Fruit fly (Drosophila melanogaster) whole organism, embryonic: ENCODE measurements around the gene Sec63.
A peak's percentile ranks its signal among the peaks of the same experiment; 100 is the strongest.

Source experiments
- Abd-B ChIP-seq: fragments of 200-800 bp; sonication (Bioruptor generic); optimal IDR thresholded peaks from 2 replicates; lab custom pipeline; 2018; ENCODE audit warnings: missing biosample characterization, mild to moderate bottlenecking, missing genetic modification characterization, moderate library complexity
- Aef1 ChIP-seq: fragments of 200-800 bp; sonication (Bioruptor generic); IDR thresholded peaks from 3 replicates; pipeline ENCODE4 v1.3.6; 2022; ENCODE audit warnings: missing biosample characterization, missing genetic modification characterization
- CG10209 ChIP-seq: fragments of 200-800 bp; sonication (Bioruptor generic); optimal IDR thresholded peaks from 3 replicates; lab custom pipeline; 2017; ENCODE audit warnings: missing biosample characterization, mild to moderate bottlenecking, missing genetic modification characterization, missing genetic modification reagents
- CG10431 ChIP-seq: fragments of 200-800 bp; sonication (Bioruptor generic); optimal IDR thresholded peaks from 3 replicates; lab custom pipeline; 2018; ENCODE audit warnings: missing biosample characterization, mild to moderate bottlenecking, missing genetic modification characterization
- CG11560 ChIP-seq: fragments of 200-800 bp; sonication (Bioruptor generic); IDR thresholded peaks from 3 replicates; pipeline ENCODE4 v1.3.6; 2022; ENCODE audit warnings: missing biosample characterization, missing genetic modification characterization
- CG12769 ChIP-seq: fragments of 200-800 bp; sonication (Bioruptor generic); optimal IDR thresholded peaks from 2 replicates; lab custom pipeline; 2019; ENCODE audit warnings: missing biosample characterization, mild to moderate bottlenecking, missing genetic modification characterization, moderate library complexity
- CG14014 ChIP-seq: fragments of 200-800 bp; sonication (Bioruptor generic); IDR thresholded peaks from 2 replicates; pipeline ENCODE4 v1.3.6; 2022; ENCODE audit warnings: missing biosample characterization, missing genetic modification characterization
- CG15011 ChIP-seq: fragments of 200-800 bp; sonication (Bioruptor generic); optimal IDR thresholded peaks from 3 replicates; lab custom pipeline; 2018; ENCODE audit warnings: missing biosample characterization, mild to moderate bottlenecking, missing genetic modification characterization
- CG18262 ChIP-seq: fragments of 200-800 bp; optimal IDR thresholded peaks from 3 replicates; lab custom pipeline; 2019; ENCODE audit warnings: missing biosample characterization, mild to moderate bottlenecking, missing genetic modification characterization, moderate library complexity
- CG18619 ChIP-seq: fragments of 200-800 bp; sonication (Bioruptor generic); optimal IDR thresholded peaks from 3 replicates; lab custom pipeline; 2017; ENCODE audit warnings: missing biosample characterization, mild to moderate bottlenecking, missing genetic modification characterization
- CG2129 ChIP-seq: fragments of 200-800 bp; sonication (Bioruptor generic); IDR thresholded peaks from 2 replicates; pipeline ENCODE4 v1.3.6; 2022; ENCODE audit warnings: missing biosample characterization, missing genetic modification characterization; ENCODE audit not compliant: partially characterized antibody
- CG2202 ChIP-seq: fragments of 200-800 bp; sonication (Bioruptor generic); optimal IDR thresholded peaks from 2 replicates; lab custom pipeline; 2018; ENCODE audit warnings: missing biosample characterization, mild to moderate bottlenecking, missing genetic modification characterization
- CG4707 ChIP-seq: fragments of 200-800 bp; sonication (Bioruptor generic); optimal IDR thresholded peaks from 2 replicates; lab custom pipeline; 2018; ENCODE audit warnings: missing biosample characterization, mild to moderate bottlenecking, missing genetic modification characterization, moderate library complexity
- CG6813 ChIP-seq: fragments of 200-800 bp; sonication (Bioruptor generic); optimal IDR thresholded peaks from 2 replicates; lab custom pipeline; 2017; ENCODE audit warnings: missing biosample characterization, missing genetic modification characterization, mild to moderate bottlenecking, moderate library complexity, missing genetic modification reagents
- CG8924 ChIP-seq: fragments of 200-800 bp; optimal IDR thresholded peaks from 3 replicates; lab custom pipeline; 2019; ENCODE audit warnings: missing biosample characterization, mild to moderate bottlenecking, missing genetic modification characterization, moderate library complexity
- CG9797 ChIP-seq: fragments of 200-800 bp; sonication (Bioruptor generic); optimal IDR thresholded peaks from 3 replicates; lab custom pipeline; 2018; ENCODE audit warnings: missing biosample characterization, mild to moderate bottlenecking, missing genetic modification characterization
- CTCF ChIP-seq: fragments of 200-800 bp; sonication (Bioruptor generic); optimal IDR thresholded peaks from 2 replicates; lab custom pipeline; 2017; ENCODE audit warnings: missing biosample characterization, mild to moderate bottlenecking, missing genetic modification characterization, moderate library complexity
- CrebB ChIP-seq: fragments of 200-800 bp; sonication (Bioruptor generic); optimal IDR thresholded peaks from 3 replicates; lab custom pipeline; 2018; ENCODE audit warnings: missing biosample characterization, mild to moderate bottlenecking, missing genetic modification characterization
- Dfd ChIP-seq, 2 experiments: fragments of >200 bp; optimal IDR thresholded peaks; 2 replicates each; lab custom pipeline; 2017; ENCODE audit warnings: missing biosample characterization in 2 of 2, missing genetic modification characterization in 2 of 2
- Dip3 ChIP-seq: fragments of 200-800 bp; sonication (Bioruptor generic); optimal IDR thresholded peaks from 3 replicates; lab custom pipeline; 2016; ENCODE audit warnings: missing biosample characterization, missing genetic modification characterization
- Eip74EF ChIP-seq, 2 experiments: fragments of 200-800 bp in 1 of 2; fragments of >200 bp in 1 of 2; sonication (Bioruptor generic) in 1 of 2; optimal IDR thresholded peaks; 2 replicates each; lab custom pipeline; 2017 to 2019; ENCODE audit warnings: missing biosample characterization in 2 of 2, missing genetic modification characterization in 2 of 2, mild to moderate bottlenecking in 1 of 2, moderate library complexity in 1 of 2
- Gsc ChIP-seq: fragments of 200-800 bp; sonication (Bioruptor generic); IDR thresholded peaks from 2 replicates; pipeline ENCODE4 v1.3.6; 2022; ENCODE audit warnings: missing biosample characterization, missing genetic modification characterization
- Mes4 ChIP-seq: fragments of 200-800 bp; sonication (Bioruptor generic); optimal IDR thresholded peaks from 2 replicates; lab custom pipeline; 2016; ENCODE audit warnings: missing biosample characterization, missing genetic modification characterization
- NC2β ChIP-seq: fragments of 200-800 bp; sonication (Bioruptor generic); optimal IDR thresholded peaks from 2 replicates; lab custom pipeline; 2016; ENCODE audit warnings: missing biosample characterization, missing genetic modification characterization
- NFAT ChIP-seq: fragments of 200-800 bp; sonication (Bioruptor generic); IDR thresholded peaks from 2 replicates; pipeline ENCODE4 v1.3.6; 2022; ENCODE audit warnings: missing biosample characterization, missing genetic modification characterization
- NfI ChIP-seq: fragments of 200-800 bp; sonication (Bioruptor generic); optimal IDR thresholded peaks from 3 replicates; lab custom pipeline; 2018; ENCODE audit warnings: missing biosample characterization, mild to moderate bottlenecking, missing genetic modification characterization, moderate library complexity
- Sin3A ChIP-seq: fragments of >200 bp; optimal IDR thresholded peaks from 2 replicates; lab custom pipeline; 2018
- Xrp1 ChIP-seq: fragments of 200-800 bp; sonication (Bioruptor generic); IDR thresholded peaks from 2 replicates; pipeline ENCODE4 v1.3.6; 2022; ENCODE audit warnings: missing biosample characterization, missing genetic modification characterization
- ase ChIP-seq: fragments of 200-800 bp; sonication (Bioruptor generic); IDR thresholded peaks from 3 replicates; pipeline ENCODE4 v1.3.6; 2022; ENCODE audit warnings: missing biosample characterization, missing genetic modification characterization
- az2 ChIP-seq: fragments of 200-800 bp; sonication (Bioruptor generic); optimal IDR thresholded peaks from 3 replicates; lab custom pipeline; 2016; ENCODE audit warnings: missing biosample characterization, missing genetic modification characterization
- bab2 ChIP-seq: fragments of 200-800 bp; sonication (Bioruptor generic); optimal IDR thresholded peaks from 2 replicates; lab custom pipeline; 2016; ENCODE audit warnings: missing biosample characterization, missing genetic modification characterization
- dati ChIP-seq: fragments of 200-800 bp; sonication (Bioruptor generic); IDR thresholded peaks from 2 replicates; pipeline ENCODE4 v1.3.6; 2022; ENCODE audit warnings: missing biosample characterization, missing genetic modification characterization
- dm ChIP-seq: fragments of 200-800 bp; sonication (Bioruptor generic); optimal IDR thresholded peaks from 3 replicates; lab custom pipeline; 2016; ENCODE audit warnings: missing biosample characterization, missing genetic modification characterization
- dmrt99B ChIP-seq: fragments of 200-800 bp; sonication (Bioruptor generic); optimal IDR thresholded peaks from 2 replicates; lab custom pipeline; 2018; ENCODE audit warnings: missing biosample characterization, mild to moderate bottlenecking, missing genetic modification characterization, moderate library complexity
- eyg ChIP-seq: fragments of 200-800 bp; sonication (Bioruptor generic); optimal IDR thresholded peaks from 3 replicates; lab custom pipeline; 2016; ENCODE audit warnings: missing biosample characterization, missing genetic modification characterization
- grau ChIP-seq: fragments of 200-800 bp; optimal IDR thresholded peaks from 3 replicates; lab custom pipeline; 2019; ENCODE audit warnings: missing biosample characterization, mild to moderate bottlenecking, missing genetic modification characterization, moderate library complexity
- gt ChIP-seq: fragments of 200-800 bp; sonication (Bioruptor generic); IDR thresholded peaks from 2 replicates; pipeline ENCODE4 v1.3.6; 2022; ENCODE audit warnings: missing biosample characterization, missing genetic modification characterization
- ind ChIP-seq: fragments of 200-800 bp; sonication (Bioruptor generic); optimal IDR thresholded peaks from 3 replicates; lab custom pipeline; 2016; ENCODE audit warnings: missing biosample characterization, missing genetic modification characterization
- inv ChIP-seq: fragments of 200-800 bp; sonication (Bioruptor generic); IDR thresholded peaks from 2 replicates; pipeline ENCODE4 v1.3.6; 2022; ENCODE audit warnings: missing biosample characterization, missing genetic modification characterization; ENCODE audit not compliant: partially characterized antibody
- jigr1 ChIP-seq: fragments of 200-800 bp; sonication (Bioruptor generic); IDR thresholded peaks from 3 replicates; pipeline ENCODE4 v1.3.6; 2022; ENCODE audit warnings: missing biosample characterization, missing genetic modification characterization
- lilli ChIP-seq: fragments of 200-800 bp; sonication (Bioruptor generic); optimal IDR thresholded peaks from 3 replicates; lab custom pipeline; 2016; ENCODE audit warnings: missing biosample characterization, missing genetic modification characterization
- org-1 ChIP-seq: fragments of 200-800 bp; sonication (Bioruptor generic); optimal IDR thresholded peaks from 2 replicates; lab custom pipeline; 2017; ENCODE audit warnings: missing biosample characterization, missing genetic modification characterization
- pfk ChIP-seq: fragments of 200-800 bp; sonication (Bioruptor generic); optimal IDR thresholded peaks from 2 replicates; lab custom pipeline; 2018; ENCODE audit warnings: missing biosample characterization, mild to moderate bottlenecking, missing genetic modification characterization, moderate library complexity
- pita ChIP-seq: fragments of 200-800 bp; sonication (Bioruptor generic); optimal IDR thresholded peaks from 2 replicates; lab custom pipeline; 2017; ENCODE audit warnings: missing biosample characterization, mild to moderate bottlenecking, missing genetic modification characterization
- pnt ChIP-seq: fragments of 200-800 bp; sonication (Bioruptor generic); optimal IDR thresholded peaks from 3 replicates; lab custom pipeline; 2016; ENCODE audit warnings: missing biosample characterization, missing genetic modification characterization
- rib ChIP-seq: fragments of 200-800 bp; sonication (Bioruptor generic); IDR thresholded peaks from 2 replicates; pipeline ENCODE4 v1.3.6; 2022; ENCODE audit warnings: missing biosample characterization, missing genetic modification characterization
- ro ChIP-seq: fragments of 200-800 bp; sonication (Bioruptor generic); IDR thresholded peaks from 2 replicates; pipeline ENCODE4 v1.3.6; 2022; ENCODE audit warnings: missing biosample characterization, missing genetic modification characterization
- seq ChIP-seq: fragments of 200-800 bp; sonication (Bioruptor generic); IDR thresholded peaks from 2 replicates; pipeline ENCODE4 v1.3.6; 2022; ENCODE audit warnings: missing biosample characterization, missing genetic modification characterization
- stwl ChIP-seq: fragments of 200-800 bp; sonication (Bioruptor generic); optimal IDR thresholded peaks from 3 replicates; lab custom pipeline; 2018; ENCODE audit warnings: missing biosample characterization, mild to moderate bottlenecking, missing genetic modification characterization, moderate library complexity
- vfl ChIP-seq: fragments of 200-800 bp; sonication (Bioruptor generic); optimal IDR thresholded peaks from 2 replicates; lab custom pipeline; 2016; ENCODE audit warnings: missing biosample characterization, missing genetic modification characterization
- yki ChIP-seq: fragments of >200 bp; optimal IDR thresholded peaks from 3 replicates; lab custom pipeline; 2018

The Sec63 gene

dm6 chr3L:7328567-7329253, 31.7 kb upstream of the Sec63 start, which contains the start of the genes mrva, CG42307 and mus312 (continued):
- TF ChIP-seq CG9797 (peak; percentile 36), Gsc (GFP tag; lab: Robert Waterston, UW) (0 out of 2 replicates have a peak, but pooled peaks have one; percentile 31), eyg (GFP tag; lab: Kevin White, UChicago) (no peak), CG4707 (GFP tag; lab: Kevin White, UChicago) (no peak), NFAT (GFP tag; lab: Robert Waterston, UW) (peak; percentile 75), bab2 (GFP tag; lab: Kevin White, UChicago) (peak; percentile 41), lilli (peak; percentile 78), CG18262 (tag; lab: Kevin White, UChicago) (peak; percentile 92), pnt (GFP tag; lab: Kevin White, UChicago) (peak; percentile 18), vfl (GFP tag; lab: Kevin White, UChicago) (peak; percentile 41), grau (peak; percentile 94), dm (peak; percentile 24), Eip74EF (GFP tag; optimal IDR thresholded peaks at IDR 0.05; lab: Kevin White, UChicago) (peak in 1 of 2 experiments; percentile 64), stwl (peak; percentile 90), gt (peak; percentile 65), NC2β (GFP tag; lab: Kevin White, UChicago) (no peak), CG15011 (no peak), CrebB (tag; lab: Kevin White, UChicago) (peak; percentile 58), Dip3 (GFP tag; lab: Kevin White, UChicago) (peak; percentile 43), Aef1 (GFP tag; lab: Robert Waterston, UW) (peak; percentile 76), pfk (GFP tag; lab: Kevin White, UChicago) (peak; percentile 5), org-1 (GFP tag; lab: Kevin White, UChicago) (peak; percentile 66), seq (GFP tag; lab: Robert Waterston, UW) (peak; percentile 61; the same call in 1 of the 2 replicates), CG12769 (no peak), CG18619 (GFP tag; lab: Kevin White, UChicago) (peak; percentile 86), CG8924 (tag; lab: Kevin White, UChicago) (peak; percentile 96), pita (GFP tag; lab: Kevin White, UChicago) (no peak), dati (GFP tag; lab: Robert Waterston, UW) (no peak), ase (GFP tag; lab: Robert Waterston, UW) (peak; percentile 64; the same call in 2 of the 3 replicates), Dfd (GFP tag; optimal IDR thresholded peaks at IDR 0.05; lab: Kevin White, UChicago) (no peak), CG10431 (GFP tag; lab: Kevin White, UChicago) (peak; percentile 75), CTCF (GFP tag; lab: Kevin White, UChicago) (peak; percentile 4), NfI (GFP tag; lab: Kevin White, UChicago) (peak; percentile 91), rib (GFP tag; lab: Robert Waterston, UW) (peak; percentile 46), az2 (GFP tag; lab: Kevin White, UChicago) (peak; percentile 88), Mes4 (GFP tag; lab: Kevin White, UChicago) (no peak), CG2129 (no peak), Abd-B (GFP tag; lab: Kevin White, UChicago) (peak; percentile 90), Xrp1 (GFP tag; lab: Robert Waterston, UW) (peak; percentile 87), CG14014 (GFP tag; lab: Robert Waterston, UW) (peak; percentile 89), CG10209 (GFP tag; lab: Kevin White, UChicago) (peak; percentile 89), CG6813 (GFP tag; lab: Kevin White, UChicago) (peak; percentile 85), CG2202 (tag; lab: Kevin White, UChicago) (peak; percentile 66), inv (GFP tag; lab: Robert Waterston, UW) (no peak), dmrt99B (tag; lab: Kevin White, UChicago) (no peak), Sin3A (lab: Kevin White, UChicago) (peak; percentile 43), CG11560 (tag; lab: Robert Waterston, UW) (peak; percentile 70), ro (GFP tag; lab: Robert Waterston, UW) (peak; percentile 63), jigr1 (GFP tag; lab: Robert Waterston, UW) (no peak; the same call in 2 of the 3 replicates), ind (GFP tag; lab: Kevin White, UChicago) (peak; percentile 86), yki (lab: Kevin White, UChicago) (no peak)
